Worm (Caenorhabditis elegans) whole organism, L4/young adult: ENCODE data around the gene B0244.5.

Source experiments
- W03F9.2 ChIP-seq: fragments of 150-350 bp; optimal IDR thresholded peaks from 2 replicates; lab custom pipeline; 2014; ENCODE audit warnings: missing biosample characterization, missing genetic modification characterization
- dao-5 ChIP-seq: sonication (generic microtip); optimal IDR thresholded peaks from 2 replicates; lab custom pipeline; 2016; ENCODE audit warnings: missing genotype, missing genetic modification characterization, moderate library complexity, missing compliant biosample characterization
- him-1 ChIP-seq: sonication (generic microtip); optimal IDR thresholded peaks from 2 replicates; lab custom pipeline; 2016; ENCODE audit warnings: missing genotype, missing genetic modification reagents, missing genetic modification characterization, missing compliant biosample characterization

DNA sequence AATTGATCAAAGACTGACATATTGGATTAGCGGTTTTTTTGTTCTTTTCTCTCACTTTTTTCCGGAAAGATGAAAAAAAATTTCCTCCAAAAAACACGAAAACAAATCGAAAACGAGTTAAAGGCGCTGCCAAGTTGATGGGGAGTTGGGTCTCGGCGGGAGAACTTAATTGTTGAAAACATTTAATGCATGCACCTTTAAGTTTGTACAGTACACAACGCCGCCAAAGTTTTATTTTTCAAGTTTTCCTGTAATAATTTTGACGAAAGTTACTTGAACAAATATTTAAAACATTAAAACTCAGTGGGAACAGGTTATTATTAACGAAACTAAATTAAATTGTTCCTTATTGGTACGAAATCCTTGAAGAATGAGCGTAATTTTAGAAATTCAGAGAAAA lies 43.2 kb upstream of the B0244.5 start:
- TF ChIP-seq him-1 = no peak
- no peak for TF ChIP-seq W03F9.2 (tag; lab: Kevin White, UChicago)
- TF ChIP-seq dao-5 (tag; lab: Kevin White, UChicago) = no peak
